Worm (Caenorhabditis elegans): ENCODE data around the gene clc-2.

DNA sequence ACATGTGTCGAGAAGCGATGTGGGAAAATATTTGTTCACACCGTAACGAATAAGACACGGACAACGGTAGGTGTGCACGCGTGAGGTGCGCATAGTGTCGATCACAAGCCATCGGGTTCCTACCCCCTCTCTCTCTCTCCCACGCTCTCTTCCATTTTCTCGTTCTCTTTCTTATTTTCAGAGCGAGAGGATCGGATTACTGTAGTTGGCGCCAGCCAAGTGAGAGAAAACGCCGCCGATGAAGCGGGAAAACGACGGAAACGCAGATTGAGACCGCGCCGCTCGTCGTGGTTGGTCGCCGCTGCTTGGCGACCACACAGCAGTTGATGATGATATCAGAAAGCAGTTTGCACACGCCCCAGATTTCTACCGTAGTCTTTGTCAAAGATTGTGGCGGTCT lies 33.1 kb downstream of the clc-2 start:
- TF ChIP-seq unc-86 (tag; optimal IDR thresholded peaks at IDR 0.05) (peak; percentile 4), lir-3 (tag; optimal IDR thresholded peaks at IDR 0.05; ENCODE audit: poor library complexity) (no peak), ztf-11 (tag; optimal IDR thresholded peaks at IDR 0.05) (no peak), nhr-76 (tag; optimal IDR thresholded peaks at IDR 0.05) (no peak), fos-1 (tag; optimal IDR thresholded peaks at IDR 0.05) (no peak)

Measured in whole organism, L1 larva.